Fruit fly (Drosophila melanogaster) whole organism, adult: ENCODE data around the gene CtsF.

Experiments
- CG11617 ChIP-seq: fragments of 200-800 bp; sonication (Bioruptor generic); optimal IDR thresholded peaks from 2 replicates; lab custom pipeline; 2017; ENCODE audit warnings: mild to moderate bottlenecking, missing biosample characterization, missing genetic modification reagents, missing genetic modification characterization
- CG12768 ChIP-seq: fragments of 200-800 bp; sonication (Bioruptor generic); optimal IDR thresholded peaks from 2 replicates; lab custom pipeline; 2017; ENCODE audit warnings: missing biosample characterization, missing genetic modification characterization, mild to moderate bottlenecking, moderate library complexity, missing genetic modification reagents
- CG14711 ChIP-seq: fragments of 200-800 bp; sonication (Bioruptor generic); optimal IDR thresholded peaks from 2 replicates; lab custom pipeline; 2018; ENCODE audit warnings: missing biosample characterization, mild to moderate bottlenecking, missing genetic modification characterization, moderate library complexity
- CG33017 ChIP-seq: fragments of 200-800 bp; sonication (Bioruptor generic); optimal IDR thresholded peaks from 2 replicates; lab custom pipeline; 2018; ENCODE audit warnings: missing biosample characterization, mild to moderate bottlenecking, missing genetic modification characterization, moderate library complexity
- CG5204 ChIP-seq: fragments of 200-800 bp; sonication (Bioruptor generic); optimal IDR thresholded peaks from 2 replicates; lab custom pipeline; 2016; ENCODE audit warnings: missing biosample characterization, missing genetic modification characterization
- CG7101 ChIP-seq: fragments of 200-800 bp; sonication (Bioruptor generic); optimal IDR thresholded peaks from 2 replicates; lab custom pipeline; 2018; ENCODE audit warnings: missing biosample characterization, mild to moderate bottlenecking, missing genetic modification characterization, moderate library complexity
- Clk ChIP-seq: fragments of 200-800 bp; sonication (Bioruptor generic); optimal IDR thresholded peaks from 2 replicates; lab custom pipeline; 2017; ENCODE audit warnings: missing biosample characterization, missing genetic modification characterization
- Hr96 ChIP-seq: fragments of 200-800 bp; sonication (Bioruptor generic); optimal IDR thresholded peaks from 2 replicates; lab custom pipeline; 2016; ENCODE audit warnings: missing biosample characterization, missing genetic modification characterization
- Mnt ChIP-seq: fragments of 200-800 bp; sonication (Bioruptor generic); optimal IDR thresholded peaks from 2 replicates; lab custom pipeline; 2016; ENCODE audit warnings: missing biosample characterization, mild to moderate bottlenecking, missing genetic modification characterization
- cic ChIP-seq: fragments of 200-800 bp; sonication (Bioruptor generic); optimal IDR thresholded peaks from 2 replicates; lab custom pipeline; 2017; ENCODE audit warnings: missing biosample characterization, mild to moderate bottlenecking, missing genetic modification characterization, moderate library complexity
- kay ChIP-seq: fragments of 200-800 bp; sonication (Bioruptor generic); peaks from one replicate; lab custom pipeline; 2016; ENCODE audit warnings: missing biosample characterization, missing genetic modification characterization, borderline replicate concordance
- ovo ChIP-seq: fragments of 200-800 bp; sonication (Bioruptor generic); optimal IDR thresholded peaks from 2 replicates; lab custom pipeline; 2016; ENCODE audit warnings: missing biosample characterization, missing genetic modification characterization
- tj ChIP-seq: fragments of 200-800 bp; sonication (Bioruptor generic); optimal IDR thresholded peaks from 3 replicates; lab custom pipeline; 2017; ENCODE audit warnings: missing biosample characterization, mild to moderate bottlenecking, missing genetic modification characterization, moderate library complexity

DNA sequence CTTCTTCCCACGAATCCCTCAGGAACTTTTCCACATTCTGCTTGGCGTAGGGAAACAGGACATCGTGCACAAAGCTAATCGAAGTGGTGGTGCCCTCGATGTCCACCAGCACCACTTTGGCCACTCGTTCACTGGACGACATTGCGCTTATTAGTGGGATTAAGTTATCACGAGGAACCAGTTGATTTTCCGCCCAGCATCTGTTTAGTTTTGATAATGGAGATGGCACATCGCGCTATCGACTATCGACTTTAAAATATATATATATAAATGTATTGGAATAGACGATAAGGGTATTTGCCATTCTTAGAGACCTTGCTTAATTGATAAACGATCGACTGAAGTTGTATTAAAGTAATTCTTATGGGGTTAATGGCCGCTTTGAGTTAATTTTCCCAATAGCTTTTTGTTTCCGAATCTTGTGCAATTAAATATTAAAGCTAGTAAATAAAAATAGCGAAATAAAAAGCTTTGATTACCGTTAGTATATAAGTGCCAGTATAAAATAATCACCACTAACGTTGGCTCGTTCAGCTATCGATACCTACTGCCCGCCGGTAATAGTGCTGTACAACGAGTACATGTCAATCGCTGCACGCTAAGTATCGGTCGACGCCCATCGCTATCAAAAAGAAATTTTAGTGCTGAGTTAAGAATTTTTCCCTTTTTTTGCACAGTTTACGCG, 5.1 kb upstream of the CtsF start, which contains the start of the genes Enoph and Hph:
- TF ChIP-seq Hr96 (GFP tag; lab: Kevin White, UChicago) (peak; percentile 75), cic (peak; percentile 33), CG7101 (peak; percentile 70), CG5204 (GFP tag; lab: Kevin White, UChicago) (no peak), CG33017 (tag; lab: Kevin White, UChicago) (peak; percentile 79), kay (GFP tag; lab: Kevin White, UChicago) (peak; percentile 56), ovo (GFP tag; lab: Kevin White, UChicago) (peak; percentile 75), Clk (GFP tag; lab: Kevin White, UChicago) (peak; percentile 61), CG11617 (GFP tag; lab: Kevin White, UChicago) (peak; percentile 79), tj (GFP tag; lab: Kevin White, UChicago) (peak; percentile 93), CG12768 (GFP tag; lab: Kevin White, UChicago) (peak; percentile 71), CG14711 (tag; lab: Kevin White, UChicago) (peak; percentile 49), Mnt (GFP tag; lab: Kevin White, UChicago) (peak; percentile 67)
